Fruit fly (Drosophila melanogaster) S2 (cell line): ENCODE data around the gene Dis3.

ENCODE experiments used
- CG8478 ChIP-seq: fragments of >200 bp; optimal IDR thresholded peaks from 2 replicates; lab custom pipeline; 2018
- CTCF ChIP-seq, 2 experiments: fragments of >200 bp; optimal IDR thresholded peaks; 2 replicates each; lab custom pipeline; 2018

dm6 chr3R:24333182-24333808 is at the start of gene Dis3, which contains the start of gene Rrp5:
- TF ChIP-seq CG8478 (lab: Kevin White, UChicago) (no peak), CTCF (optimal IDR thresholded peaks at IDR 0.05; lab: Kevin White, UChicago) (peak; percentile 57 to 66)
